Fruit fly (Drosophila melanogaster): ENCODE results near the gene Art6.
A peak's percentile ranks its signal among the peaks of the same experiment; 100 is the strongest.

Gene Art6

DNA sequence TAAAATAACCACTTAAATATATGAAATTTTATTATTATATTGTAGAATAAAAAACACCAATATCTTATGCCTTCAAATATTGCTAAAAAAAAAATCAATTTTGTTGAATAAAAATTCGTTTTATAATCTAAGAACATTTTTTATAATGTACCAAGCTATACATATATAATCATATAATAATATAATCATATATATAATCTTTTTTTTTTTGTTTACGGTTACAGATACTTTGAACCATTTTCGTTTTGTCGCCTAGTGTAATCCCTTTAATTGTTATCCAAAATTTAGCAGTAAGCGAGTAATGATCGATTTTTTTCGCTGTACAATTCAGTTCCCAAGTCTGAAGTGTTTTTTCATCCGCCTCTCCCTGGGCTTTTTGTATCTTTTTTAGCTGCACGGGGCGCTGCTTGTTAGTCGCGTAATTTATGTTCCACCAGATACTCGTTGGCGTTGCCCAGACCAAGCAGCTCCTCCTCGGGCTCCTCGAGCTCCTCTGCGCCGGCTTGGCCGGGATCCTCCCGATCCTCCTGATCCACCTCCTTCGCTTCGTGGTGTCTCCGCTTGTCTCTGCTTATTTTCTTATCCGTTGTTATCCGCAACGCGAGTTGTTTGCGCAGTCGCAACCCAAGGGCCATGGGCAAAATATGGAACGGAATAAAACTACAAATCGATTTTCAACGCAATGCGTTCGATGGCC, 6.1 kb downstream of the Art6 start:
- TF ChIP-seq Ets65A (GFP tag), result peak; percentile 59
- TF ChIP-seq CG1529 (GFP tag; optimal IDR thresholded peaks at IDR 0.05), result no peak
- peak; percentile 3 for TF ChIP-seq sens (GFP tag)

DNA sequence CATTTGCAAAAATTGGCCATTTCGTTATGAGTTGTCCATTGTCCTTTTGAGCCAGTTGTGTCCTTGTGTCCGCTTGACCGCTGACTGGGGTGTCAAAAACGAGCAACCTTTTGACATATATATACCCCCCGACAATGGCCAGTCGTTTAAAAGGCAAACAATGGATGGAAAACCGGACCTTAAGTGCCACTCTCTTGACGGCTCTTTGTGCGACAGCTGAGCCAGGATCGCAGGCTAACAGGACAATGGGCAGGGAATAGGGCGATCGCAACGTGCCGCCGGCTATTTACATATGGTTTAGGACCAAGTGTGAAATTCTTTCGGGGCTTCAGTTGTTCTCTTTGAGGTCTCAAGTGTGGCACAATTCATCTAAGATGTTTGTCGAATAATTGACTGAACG, 9.3 kb downstream of the Art6 start:
- peak; percentile 74 for TF ChIP-seq D (optimal IDR thresholded peaks at IDR 0.05)
- no peak for TF ChIP-seq D (GFP tag; optimal IDR thresholded peaks at IDR 0.05)
- TF ChIP-seq twi (tag; optimal IDR thresholded peaks at IDR 0.05), result peak; percentile 54
- peak; percentile 24 for TF ChIP-seq cad (GFP tag; optimal IDR thresholded peaks at IDR 0.05)
- TF ChIP-seq nmo (GFP tag; optimal IDR thresholded peaks at IDR 0.05), result no peak
- TF ChIP-seq tll (GFP tag; optimal IDR thresholded peaks at IDR 0.05), result peak in 1 of 2 experiments; percentile 97
- TF ChIP-seq CG17612 (GFP tag; IDR thresholded peaks at IDR 0.05), result no peak
- no peak for TF ChIP-seq CG13775 (GFP tag; optimal IDR thresholded peaks at IDR 0.05)

DNA sequence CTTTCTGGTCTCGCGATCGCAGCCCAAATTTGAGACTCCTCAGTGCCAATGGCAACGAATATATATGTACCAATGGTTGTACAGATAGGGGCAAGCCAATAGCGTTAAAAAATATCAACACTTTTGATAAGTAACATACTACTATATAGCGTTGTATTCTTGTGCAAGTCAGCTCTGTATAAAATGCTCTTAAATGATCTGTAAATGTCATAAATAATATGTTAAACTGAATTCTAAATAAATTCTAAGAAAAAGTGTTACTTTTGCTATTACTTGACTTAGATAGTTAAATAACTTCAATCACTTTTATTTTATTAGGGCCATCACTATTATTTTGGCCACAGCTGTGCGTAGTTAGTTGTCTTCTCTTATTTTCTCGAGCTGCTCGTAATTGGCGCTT, 11.0 kb downstream of the Art6 start:
- TF ChIP-seq CG8359 (GFP tag; optimal IDR thresholded peaks at IDR 0.05; ENCODE audit: borderline replicate concordance) (no peak), al (GFP tag; IDR thresholded peaks at IDR 0.05) (no peak), Xbp1 (GFP tag; optimal IDR thresholded peaks at IDR 0.05) (no peak), slou (GFP tag; optimal IDR thresholded peaks at IDR 0.05) (no peak), CG5180 (GFP tag; optimal IDR thresholded peaks at IDR 0.05) (no peak), Dip3 (GFP tag; optimal IDR thresholded peaks at IDR 0.05) (no peak), CG7271 (tag; optimal IDR thresholded peaks at IDR 0.05) (no peak), ATbp (GFP tag; optimal IDR thresholded peaks at IDR 0.05) (no peak), inv (GFP tag; IDR thresholded peaks at IDR 0.05; ENCODE audit: partially characterized antibody) (no peak), ara (GFP tag; IDR thresholded peaks at IDR 0.05) (no peak), CTCF (GFP tag; optimal IDR thresholded peaks at IDR 0.05) (no peak), CG10431 (GFP tag; optimal IDR thresholded peaks at IDR 0.05) (no peak), CG4404 (GFP tag; IDR thresholded peaks at IDR 0.05) (no peak), CG3407 (GFP tag; optimal IDR thresholded peaks at IDR 0.05) (no peak), Hr39 (optimal IDR thresholded peaks at IDR 0.05) (no peak), chinmo (GFP tag; IDR thresholded peaks at IDR 0.05; ENCODE audit: partially characterized antibody) (no peak), Sin3A (optimal IDR thresholded peaks at IDR 0.05) (no peak), Adf1 (GFP tag; IDR thresholded peaks at IDR 0.05) (no peak), dpn (GFP tag; optimal IDR thresholded peaks at IDR 0.05) (no peak), Trl (optimal IDR thresholded peaks at IDR 0.05) (no peak), Trl (GFP tag; optimal IDR thresholded peaks at IDR 0.05) (no peak)

DNA sequence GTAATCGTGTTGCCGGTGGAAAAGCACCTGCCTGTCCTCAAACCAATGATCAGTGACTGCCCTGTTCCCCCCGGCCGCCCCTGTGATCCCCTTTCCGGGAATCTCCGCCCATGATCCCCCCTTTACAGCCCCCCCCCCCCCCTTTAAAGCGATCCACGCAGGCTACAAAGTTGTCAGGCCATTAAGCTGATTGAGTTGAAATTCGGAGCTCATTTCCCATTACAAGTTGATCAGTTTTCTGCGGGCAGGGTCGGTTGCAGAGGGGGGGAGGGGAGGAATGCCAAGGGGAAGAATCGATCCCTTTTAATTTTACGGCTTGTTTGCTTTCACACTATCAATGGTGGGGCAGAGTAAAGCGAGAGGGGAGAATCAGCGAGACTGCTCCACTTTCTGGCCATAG, 11.6 kb downstream of the Art6 start:
- no peak for TF ChIP-seq pzg (GFP tag; optimal IDR thresholded peaks at IDR 0.05)
- no peak for TF ChIP-seq Hmx (GFP tag; optimal IDR thresholded peaks at IDR 0.05)
- no peak for TF ChIP-seq CG3281 (GFP tag; optimal IDR thresholded peaks at IDR 0.05)
- no peak for TF ChIP-seq chinmo (GFP tag; IDR thresholded peaks at IDR 0.05; ENCODE audit: partially characterized antibody)
- TF ChIP-seq Dek (tag; optimal IDR thresholded peaks at IDR 0.05), result no peak
- TF ChIP-seq crol (GFP tag; IDR thresholded peaks at IDR 0.05), result peak; percentile 70
- no peak for TF ChIP-seq zen (tag; optimal IDR thresholded peaks at IDR 0.05)
- TF ChIP-seq gcm (GFP tag; optimal IDR thresholded peaks at IDR 0.05), result peak; percentile 10
- TF ChIP-seq CG17328 (GFP tag; IDR thresholded peaks at IDR 0.05), result no peak
- no peak for TF ChIP-seq wek (GFP tag; optimal IDR thresholded peaks at IDR 0.05)
- 0 out of 3 replicates have a peak, but pooled peaks have one; percentile 13 for TF ChIP-seq ken (GFP tag; IDR thresholded peaks at IDR 0.05)
